Fruit fly (Drosophila melanogaster): ENCODE measurements around the gene wntD.

The wntD gene

DNA sequence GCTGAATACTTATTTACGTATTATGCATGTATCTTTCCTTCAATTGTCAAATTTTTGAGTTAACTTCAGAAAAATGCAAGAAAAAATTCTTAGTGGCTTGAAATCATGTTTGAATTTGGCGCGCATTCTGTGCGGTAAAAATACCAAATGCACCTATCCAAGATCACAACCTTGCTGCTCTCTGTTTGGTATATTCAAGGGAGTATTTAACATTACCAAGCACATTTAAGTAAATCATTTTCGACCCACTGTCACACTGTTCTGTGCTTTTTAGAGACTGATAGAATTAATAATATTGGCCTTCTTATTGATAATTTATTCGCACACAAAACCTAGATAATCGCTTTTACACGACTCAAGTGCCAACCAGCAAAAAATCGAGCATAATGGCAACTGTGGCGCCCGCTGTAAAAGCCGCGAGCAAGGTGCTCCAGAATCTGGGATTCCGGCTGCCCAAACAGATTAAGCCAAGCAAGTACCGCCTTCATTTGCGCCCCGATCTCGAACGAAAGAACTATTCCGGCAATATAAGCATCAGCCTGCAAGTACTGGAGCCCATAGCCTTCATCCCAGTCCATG is 16.2 kb upstream of the wntD start (continued):
- no peak for TF ChIP-seq psq (GFP tag; optimal IDR thresholded peaks at IDR 0.05)
- TF ChIP-seq MBD-R2 (GFP tag; IDR thresholded peaks at IDR 0.05), result peak; percentile 78
- TF ChIP-seq fd3F (GFP tag; optimal IDR thresholded peaks at IDR 0.05), result no peak
- TF ChIP-seq CG17829 (tag; optimal IDR thresholded peaks at IDR 0.05), result peak; percentile 0
- TF ChIP-seq Dp (GFP tag; optimal IDR thresholded peaks at IDR 0.05), result peak; percentile 93
- TF ChIP-seq CG15011 (GFP tag; optimal IDR thresholded peaks at IDR 0.05), result no peak
- TF ChIP-seq stwl (tag; optimal IDR thresholded peaks at IDR 0.05), result peak; percentile 85
- TF ChIP-seq gfzf (GFP tag; optimal IDR thresholded peaks at IDR 0.05), result peak; percentile 98
- no peak for TF ChIP-seq lmd (GFP tag; IDR thresholded peaks at IDR 0.05)
- TF ChIP-seq exex (tag; optimal IDR thresholded peaks at IDR 0.05), result peak; percentile 22
- no peak for TF ChIP-seq seq (GFP tag; IDR thresholded peaks at IDR 0.05)
- no peak for TF ChIP-seq CG4282 (GFP tag; optimal IDR thresholded peaks at IDR 0.05)
- TF ChIP-seq Lhr (GFP tag; optimal IDR thresholded peaks at IDR 0.05), result peak; percentile 70
- peak; percentile 6; the same call in 1 of the 2 replicates for TF ChIP-seq amos (GFP tag; IDR thresholded peaks at IDR 0.05; ENCODE audit: partially characterized antibody)
- peak; percentile 51 for TF ChIP-seq CG15514 (GFP tag; optimal IDR thresholded peaks at IDR 0.05)
- peak; percentile 36 for TF ChIP-seq CG14710 (tag; optimal IDR thresholded peaks at IDR 0.05)
- no peak for TF ChIP-seq CG3726 (GFP tag; IDR thresholded peaks at IDR 0.05)
- peak; percentile 28 for TF ChIP-seq phol (tag; optimal IDR thresholded peaks at IDR 0.05)
- TF ChIP-seq ranshi (GFP tag; IDR thresholded peaks at IDR 0.05), result no peak
- TF ChIP-seq Hey (tag; optimal IDR thresholded peaks at IDR 0.05), result no peak
- no peak for TF ChIP-seq NC2α (GFP tag; optimal IDR thresholded peaks at IDR 0.05)
- TF ChIP-seq CG16863 (GFP tag; optimal IDR thresholded peaks at IDR 0.05), result no peak
- TF ChIP-seq CG2712 (tag; optimal IDR thresholded peaks at IDR 0.05), result peak; percentile 1
- no peak for TF ChIP-seq gsb (GFP tag; IDR thresholded peaks at IDR 0.05)
- TF ChIP-seq CG8281 (tag; optimal IDR thresholded peaks at IDR 0.05), result no peak
- TF ChIP-seq stc (GFP tag; IDR thresholded peaks at IDR 0.05), result no peak
- peak; percentile 96 for TF ChIP-seq E2f2 (GFP tag; IDR thresholded peaks at IDR 0.05)
- peak; percentile 82 for TF ChIP-seq Myb (GFP tag; optimal IDR thresholded peaks at IDR 0.05)
- TF ChIP-seq Atf6 (GFP tag; IDR thresholded peaks at IDR 0.05), result no peak
- no peak for TF ChIP-seq CG7987 (GFP tag; optimal IDR thresholded peaks at IDR 0.05)

DNA sequence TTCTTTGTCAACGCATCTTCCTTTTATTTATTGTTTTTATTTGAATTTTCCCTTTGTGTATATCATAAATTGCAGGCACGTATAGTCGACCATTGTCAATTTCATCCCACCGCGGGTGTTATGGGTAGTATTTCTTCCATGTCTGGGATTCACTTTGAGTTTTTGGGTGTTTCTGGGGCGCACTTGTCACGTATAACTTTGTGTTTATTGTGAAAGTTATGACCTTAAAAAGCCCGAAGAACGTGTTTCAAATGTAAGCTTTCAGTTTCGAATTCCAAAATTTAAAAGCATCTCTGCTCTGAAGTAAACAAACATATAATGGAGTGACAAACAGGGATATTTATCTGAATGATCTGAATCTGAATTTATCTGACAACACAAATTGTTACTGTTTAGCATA is 13.6 kb upstream of the wntD start:
- TF ChIP-seq Blimp-1 (GFP tag; optimal IDR thresholded peaks at IDR 0.05) (peak; percentile 74), fu2 (GFP tag; optimal IDR thresholded peaks at IDR 0.05) (no peak), gro (GFP tag; optimal IDR thresholded peaks at IDR 0.05) (no peak)

DNA sequence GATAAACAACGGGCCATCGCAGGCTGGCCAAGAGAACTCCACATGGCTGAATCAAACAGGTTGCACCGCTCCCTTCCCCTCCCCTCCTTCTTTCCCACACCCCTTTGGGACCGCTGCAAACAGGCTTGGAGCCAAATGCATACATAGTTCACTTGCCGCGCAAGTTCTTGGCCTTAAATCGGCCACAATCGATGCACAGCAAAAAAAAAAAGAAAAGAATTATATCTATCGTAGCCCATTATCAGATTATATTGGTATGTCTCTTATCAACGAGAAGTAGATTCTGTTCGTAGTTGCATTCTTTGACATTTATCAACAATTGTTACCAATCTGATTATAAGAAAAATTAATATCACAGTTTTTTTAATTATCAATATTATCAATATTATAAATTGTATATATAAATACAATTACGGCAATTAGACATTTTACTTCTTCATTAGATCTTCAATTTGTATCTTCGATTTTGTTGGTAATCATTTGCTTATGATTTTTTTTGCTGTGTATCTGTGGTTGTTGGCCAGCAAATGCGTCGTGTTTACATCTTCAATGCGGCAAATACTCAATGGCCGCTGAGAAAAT is 12.4 kb upstream of the wntD start:
- no peak for TF ChIP-seq Blimp-1 (GFP tag; optimal IDR thresholded peaks at IDR 0.05)
- TF ChIP-seq wek (GFP tag; optimal IDR thresholded peaks at IDR 0.05), result no peak
- TF ChIP-seq sr (GFP tag; IDR thresholded peaks at IDR 0.05), result no peak
- TF ChIP-seq en (GFP tag; optimal IDR thresholded peaks at IDR 0.05), result no peak
- no peak for TF ChIP-seq sc (optimal IDR thresholded peaks at IDR 0.05)
- peak; percentile 61 for TF ChIP-seq sc (GFP tag; optimal IDR thresholded peaks at IDR 0.05)
- peak; percentile 88; the same call in 2 of the 3 replicates for TF ChIP-seq CG17361 (GFP tag; IDR thresholded peaks at IDR 0.05)
- TF ChIP-seq nau (GFP tag; optimal IDR thresholded peaks at IDR 0.05), result no peak
- TF ChIP-seq onecut (GFP tag; IDR thresholded peaks at IDR 0.05), result no peak
- peak; percentile 32; the same call in 1 of the 3 replicates for TF ChIP-seq zfh1 (GFP tag; IDR thresholded peaks at IDR 0.05)
- no peak for TF ChIP-seq sna (GFP tag; IDR thresholded peaks at IDR 0.05; ENCODE audit: partially characterized antibody)
- TF ChIP-seq YL-1 (GFP tag; optimal IDR thresholded peaks at IDR 0.05), result no peak
- TF ChIP-seq toy (GFP tag; IDR thresholded peaks at IDR 0.05), result no peak
- TF ChIP-seq gcm2 (GFP tag; optimal IDR thresholded peaks at IDR 0.05), result no peak
- no peak for TF ChIP-seq al (GFP tag; IDR thresholded peaks at IDR 0.05)
- no peak for TF ChIP-seq CG2129 (GFP tag; IDR thresholded peaks at IDR 0.05; ENCODE audit: partially characterized antibody)
- TF ChIP-seq Chrac-16 (GFP tag; optimal IDR thresholded peaks at IDR 0.05), result no peak
- TF ChIP-seq CG3847 (GFP tag; IDR thresholded peaks at IDR 0.05), result no peak
